Worm (Caenorhabditis elegans): ENCODE results near the gene C08H9.15.

ce11 chrII:9862147-9862546, 18.8 kb upstream of the C08H9.15 start, which contains the start of gene C08H9.18:
- TF ChIP-seq ZK546.5 (tag; optimal IDR thresholded peaks at IDR 0.05) = no peak
- TF ChIP-seq lin-39 (tag; optimal IDR thresholded peaks at IDR 0.05) = no peak
- no peak for TF ChIP-seq egl-27 (tag; optimal IDR thresholded peaks at IDR 0.05)
- no peak for TF ChIP-seq elt-3 (tag; optimal IDR thresholded peaks at IDR 0.05)
- TF ChIP-seq lin-15B (tag; optimal IDR thresholded peaks at IDR 0.05) = no peak
- no peak for TF ChIP-seq skn-1 (tag; optimal IDR thresholded peaks at IDR 0.05)
- no peak for TF ChIP-seq nhr-12 (tag; optimal IDR thresholded peaks at IDR 0.05)
- TF ChIP-seq ztf-4 (tag; optimal IDR thresholded peaks at IDR 0.05) = no peak
- TF ChIP-seq nhr-11 (tag; optimal IDR thresholded peaks at IDR 0.05) = no peak
- no peak for TF ChIP-seq nhr-237 (tag; optimal IDR thresholded peaks at IDR 0.05)
- TF ChIP-seq fkh-2 (tag; optimal IDR thresholded peaks at IDR 0.05) = no peak
- no peak for TF ChIP-seq nfya-1 (tag; optimal IDR thresholded peaks at IDR 0.05; ENCODE audit: insufficient read depth)

All from whole organism, L3 larva.